Worm (Caenorhabditis elegans) whole organism, L4 larva: ENCODE data around the gene pqn-73.

Experiments
- D1046.2 ChIP-seq: fragments of 200-800 bp; sonication (Bioruptor generic); IDR thresholded peaks from 2 replicates; pipeline ENCODE4 v1.3.6; 2022; ENCODE audit warnings: missing genetic modification characterization, missing compliant biosample characterization
- F10B5.3 ChIP-seq: sonication (generic microtip); optimal IDR thresholded peaks from 2 replicates; lab custom pipeline; 2016; ENCODE audit warnings: mild to moderate bottlenecking, missing genetic modification characterization, missing compliant biosample characterization
- R02D3.7 ChIP-seq: fragments of 150-350 bp; sonication (generic microtip); optimal IDR thresholded peaks from 3 replicates; lab custom pipeline; 2014; ENCODE audit warnings: missing biosample characterization, missing genetic modification characterization
- T20F7.1 ChIP-seq: fragments of 200-800 bp; sonication (Bioruptor generic); optimal IDR thresholded peaks from 2 replicates; lab custom pipeline; 2018; ENCODE audit warnings: mild to moderate bottlenecking, missing genetic modification characterization, missing compliant biosample characterization
- ZK337.2 ChIP-seq: fragments of 200-800 bp; sonication (Bioruptor generic); IDR thresholded peaks from 2 replicates; pipeline ENCODE4 v1.3.6; 2022; ENCODE audit warnings: missing genetic modification reagents, missing genetic modification characterization, missing compliant biosample characterization
- arid-1 ChIP-seq: fragments of 200-800 bp; sonication (Bioruptor generic); conservative IDR thresholded peaks from 2 replicates; pipeline ENCODE4 v1.3.6; 2022; ENCODE audit warnings: missing genetic modification reagents, missing genetic modification characterization, missing compliant biosample characterization
- attf-4 ChIP-seq: sonication (generic microtip); optimal IDR thresholded peaks from 3 replicates; lab custom pipeline; 2017; ENCODE audit warnings: missing biosample characterization, missing genetic modification characterization
- ceh-32 ChIP-seq: sonication (generic microtip); optimal IDR thresholded peaks from 2 replicates; lab custom pipeline; 2016; ENCODE audit warnings: mild to moderate bottlenecking, missing genetic modification characterization, missing compliant biosample characterization; ENCODE audit not compliant: poor library complexity
- ceh-62 ChIP-seq: sonication (generic microtip); optimal IDR thresholded peaks from 2 replicates; lab custom pipeline; 2017; ENCODE audit warnings: missing biosample characterization, missing genetic modification characterization
- ceh-82 ChIP-seq: sonication (generic microtip); optimal IDR thresholded peaks from 2 replicates; lab custom pipeline; 2017; ENCODE audit warnings: missing biosample characterization, missing genetic modification characterization
- ctbp-1 ChIP-seq: fragments of 200-800 bp; sonication (Bioruptor generic); IDR thresholded peaks from 2 replicates; pipeline ENCODE4 v1.3.6; 2022; ENCODE audit warnings: missing genetic modification reagents, missing genetic modification characterization, missing compliant biosample characterization
- daf-19 ChIP-seq: fragments of 200-800 bp; sonication (Bioruptor generic); conservative IDR thresholded peaks from 2 replicates; pipeline ENCODE4 v1.3.6; 2022; ENCODE audit warnings: missing genetic modification characterization, missing compliant biosample characterization
- daf-8 ChIP-seq: fragments of 200-800 bp; sonication (Bioruptor generic); IDR thresholded peaks from 2 replicates; pipeline ENCODE4 v1.3.6; 2022; ENCODE audit warnings: missing genetic modification characterization, missing compliant biosample characterization
- dmd-6 ChIP-seq: fragments of 200-800 bp; sonication (Bioruptor generic); IDR thresholded peaks from 2 replicates; pipeline ENCODE4 v1.3.6; 2022; ENCODE audit warnings: missing genetic modification reagents, missing genetic modification characterization, missing compliant biosample characterization
- dmd-8 ChIP-seq: fragments of 200-800 bp; sonication (Bioruptor generic); IDR thresholded peaks from 2 replicates; pipeline ENCODE4 v1.3.6; 2022; ENCODE audit warnings: missing genetic modification characterization, missing compliant biosample characterization
- dpl-1 ChIP-seq: fragments of 150-350 bp; optimal IDR thresholded peaks from 2 replicates; lab custom pipeline; 2014; ENCODE audit warnings: missing biosample characterization, missing genetic modification reagents, missing genetic modification characterization
- duxl-1 ChIP-seq: sonication (generic microtip); optimal IDR thresholded peaks from 2 replicates; lab custom pipeline; 2016; ENCODE audit warnings: mild to moderate bottlenecking, missing genetic modification characterization, moderate library complexity, missing compliant biosample characterization; ENCODE audit not compliant: poor library complexity
- fkh-10 ChIP-seq: fragments of 150-350 bp; optimal IDR thresholded peaks from 2 replicates; lab custom pipeline; 2014; ENCODE audit warnings: missing biosample characterization, missing genetic modification reagents, missing genetic modification characterization
- hmg-1.1 ChIP-seq: fragments of 200-800 bp; sonication (Bioruptor generic); IDR thresholded peaks from 2 replicates; pipeline ENCODE4 v1.3.6; 2022; ENCODE audit warnings: missing genetic modification reagents, missing genetic modification characterization, missing compliant biosample characterization
- lim-7 ChIP-seq: fragments of 200-800 bp; sonication (Bioruptor generic); IDR thresholded peaks from 2 replicates; pipeline ENCODE4 v1.3.6; 2022; ENCODE audit warnings: missing genetic modification characterization, missing compliant biosample characterization
- lin-15B ChIP-seq: fragments of 150-350 bp; sonication (generic microtip); optimal IDR thresholded peaks from 3 replicates; lab custom pipeline; 2014; ENCODE audit warnings: missing biosample characterization, missing genetic modification characterization
- lin-29 ChIP-seq: fragments of 200-800 bp; sonication (Bioruptor generic); IDR thresholded peaks from 2 replicates; pipeline ENCODE4 v1.3.6; 2022; ENCODE audit warnings: missing genetic modification reagents, missing genetic modification characterization, missing compliant biosample characterization
- lin-38 ChIP-seq: fragments of 200-800 bp; sonication (Bioruptor generic); IDR thresholded peaks from 2 replicates; pipeline ENCODE4 v1.3.6; 2022; ENCODE audit warnings: missing genetic modification reagents, missing genetic modification characterization, missing compliant biosample characterization
- lir-3 ChIP-seq: sonication (generic microtip); optimal IDR thresholded peaks from 2 replicates; lab custom pipeline; 2016; ENCODE audit warnings: mild to moderate bottlenecking, missing genetic modification characterization, missing compliant biosample characterization
- lsy-2 ChIP-seq, 2 experiments: fragments of 150-350 bp in 1 of 2; sonication (generic microtip) in 1 of 2; optimal IDR thresholded peaks; 2 replicates each; lab custom pipeline; 2014 to 2017; ENCODE audit warnings: missing biosample characterization in 2 of 2, missing genetic modification characterization in 2 of 2
- madf-9 ChIP-seq: fragments of 200-800 bp; sonication (Bioruptor generic); conservative IDR thresholded peaks from 2 replicates; pipeline ENCODE4 v1.3.6; 2022; ENCODE audit warnings: missing genetic modification reagents, missing genetic modification characterization, missing compliant biosample characterization
- mdl-1 ChIP-seq, 2 experiments: fragments of 150-350 bp in 1 of 2; sonication (generic microtip) in 1 of 2; optimal IDR thresholded peaks; 2 replicates each; lab custom pipeline; 2014 to 2017; ENCODE audit warnings: missing biosample characterization in 2 of 2, missing genetic modification characterization in 2 of 2
- mep-1 ChIP-seq: fragments of 150-350 bp; sonication (generic microtip); optimal IDR thresholded peaks from 3 replicates; lab custom pipeline; 2014; ENCODE audit warnings: missing biosample characterization, missing genetic modification characterization
- mes-2 ChIP-seq: sonication (generic microtip); optimal IDR thresholded peaks from 2 replicates; lab custom pipeline; 2016; ENCODE audit warnings: missing genotype, mild to moderate bottlenecking, missing genetic modification characterization, missing compliant biosample characterization; ENCODE audit not compliant: poor library complexity, severe bottlenecking
- nhr-10 ChIP-seq: fragments of 150-350 bp; optimal IDR thresholded peaks from 2 replicates; lab custom pipeline; 2014; ENCODE audit warnings: missing biosample characterization, missing genetic modification characterization
- nhr-11 ChIP-seq: fragments of 150-350 bp; optimal IDR thresholded peaks from 2 replicates; lab custom pipeline; 2014; ENCODE audit warnings: missing biosample characterization, missing genetic modification characterization
- nhr-111 ChIP-seq: fragments of 200-800 bp; sonication (Bioruptor generic); optimal IDR thresholded peaks from 2 replicates; lab custom pipeline; 2018; ENCODE audit warnings: mild to moderate bottlenecking, missing genetic modification characterization, missing compliant biosample characterization
- nhr-237 ChIP-seq: sonication (generic microtip); optimal IDR thresholded peaks from 2 replicates; lab custom pipeline; 2017; ENCODE audit warnings: missing biosample characterization, missing genetic modification characterization
- nhr-42 ChIP-seq: fragments of 200-800 bp; sonication (Bioruptor generic); IDR thresholded peaks from 2 replicates; pipeline ENCODE4 v1.3.6; 2022; ENCODE audit warnings: missing genetic modification characterization, missing compliant biosample characterization
- nhr-6 ChIP-seq: fragments of 150-350 bp; optimal IDR thresholded peaks from 2 replicates; lab custom pipeline; 2014; ENCODE audit warnings: missing biosample characterization, missing genetic modification characterization
- pqm-1 ChIP-seq: sonication (generic microtip); optimal IDR thresholded peaks from 2 replicates; lab custom pipeline; 2017; ENCODE audit warnings: missing biosample characterization, missing genetic modification characterization
- rbr-2 ChIP-seq: sonication (generic microtip); optimal IDR thresholded peaks from 2 replicates; lab custom pipeline; 2016; ENCODE audit warnings: missing genotype, missing genetic modification characterization, missing compliant biosample characterization
- snpc-1.2 ChIP-seq: fragments of 200-800 bp; sonication (Bioruptor generic); IDR thresholded peaks from 2 replicates; pipeline ENCODE4 v1.3.6; 2022; ENCODE audit warnings: missing genetic modification reagents, missing genetic modification characterization, missing compliant biosample characterization
- snpc-4 ChIP-seq: fragments of 150-350 bp; optimal IDR thresholded peaks from 2 replicates; lab custom pipeline; 2014; ENCODE audit warnings: missing biosample characterization, missing genetic modification characterization
- unc-130 ChIP-seq: sonication (generic microtip); optimal IDR thresholded peaks from 2 replicates; lab custom pipeline; 2016; ENCODE audit warnings: missing genetic modification reagents, missing genetic modification characterization, missing compliant biosample characterization
- unc-39 ChIP-seq: sonication (generic microtip); optimal IDR thresholded peaks from 2 replicates; lab custom pipeline; 2017; ENCODE audit warnings: missing biosample characterization, missing genetic modification characterization
- unc-62 ChIP-seq, 3 experiments: fragments of 150-350 bp in 1 of 3; sonication (generic microtip); optimal IDR thresholded peaks in 2 of 3; peaks in 1 of 3; 1 replicate in 1 of 3; 2 replicates in 2 of 3; lab custom pipeline; 2014 to 2017; ENCODE audit warnings: missing biosample characterization in 3 of 3, missing genetic modification characterization in 3 of 3, missing genetic modification reagents in 3 of 3, missing genotype in 1 of 3
- vab-7 ChIP-seq: fragments of 200-800 bp; sonication (Bioruptor generic); IDR thresholded peaks from 2 replicates; pipeline ENCODE4 v1.3.6; 2022; ENCODE audit warnings: missing genetic modification reagents, missing genetic modification characterization, missing compliant biosample characterization
- zfp-2 ChIP-seq: sonication (generic microtip); optimal IDR thresholded peaks from 2 replicates; lab custom pipeline; 2016; ENCODE audit warnings: mild to moderate bottlenecking, missing genetic modification characterization, missing compliant biosample characterization
- zfp-3 ChIP-seq: fragments of 200-800 bp; sonication (Bioruptor generic); conservative IDR thresholded peaks from 2 replicates; pipeline ENCODE4 v1.3.6; 2022; ENCODE audit warnings: missing genetic modification reagents, missing genetic modification characterization, missing compliant biosample characterization
- zip-11 ChIP-seq: fragments of 200-800 bp; sonication (Bioruptor generic); IDR thresholded peaks from 2 replicates; pipeline ENCODE4 v1.3.6; 2022; ENCODE audit warnings: missing genetic modification characterization, missing compliant biosample characterization

The pqn-73 gene

DNA sequence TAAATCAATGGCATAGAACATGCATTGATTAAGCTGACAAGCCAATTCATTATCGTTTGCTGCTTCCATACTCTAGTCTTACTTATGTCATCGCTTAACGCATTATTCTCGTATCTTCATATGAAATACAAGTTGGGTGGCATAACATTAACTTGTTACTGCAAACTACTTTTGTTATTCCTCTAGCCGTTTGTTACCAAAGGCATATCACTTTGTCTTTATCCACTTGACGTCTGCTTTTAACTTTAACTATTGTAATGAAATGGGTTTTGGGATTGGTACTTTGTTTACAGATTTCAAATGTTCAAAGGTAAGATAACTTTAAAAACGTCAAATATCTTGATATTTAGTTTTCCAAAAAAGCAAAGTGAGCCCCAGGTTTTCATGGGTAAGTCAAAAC lies 4.5 kb upstream of the pqn-73 start, which contains the start of gene W01C9.2:
TSS of gene W01C9.2 (plus strand) at position 301 of the 400 bp plus-strand sequence.
- no peak for TF ChIP-seq vab-7 (GFP tag; lab: Robert Waterston, UW)
- no peak for TF ChIP-seq unc-39
- no peak for TF ChIP-seq ctbp-1
- TF ChIP-seq unc-62 (GFP tag; optimal IDR thresholded peaks at IDR 0.05 in 1 of 2; lab: Kevin White, UChicago), result peak in 1 of 2 experiments; percentile 75
- TF ChIP-seq unc-62 (tag; optimal IDR thresholded peaks at IDR 0.05; lab: Kevin White, UChicago), result no peak
- TF ChIP-seq attf-4 (tag; lab: Kevin White, UChicago), result no peak
- no peak for TF ChIP-seq nhr-11 (tag; lab: Kevin White, UChicago)

DNA sequence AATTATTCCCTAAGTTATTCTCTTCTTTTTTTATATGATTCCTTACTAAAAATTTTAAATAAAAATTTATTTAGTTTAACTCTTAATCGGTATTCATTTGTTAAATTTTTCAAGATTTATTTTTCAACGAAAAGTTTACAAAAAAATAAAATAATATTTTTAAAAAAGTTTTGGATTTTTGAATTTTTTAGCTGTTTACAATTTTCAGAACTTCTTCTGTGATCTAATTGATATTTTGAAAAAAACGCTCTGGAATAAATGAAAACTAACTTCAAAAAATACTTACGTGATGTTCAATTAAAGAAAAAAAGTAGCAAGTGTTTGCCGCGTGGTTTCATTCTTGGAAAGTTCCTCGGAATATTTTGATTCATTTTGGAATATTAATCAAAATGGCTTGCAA lies 4.8 kb downstream of the pqn-73 start, which contains the start of gene decr-1.2:
TSS of gene decr-1.2 (plus strand) at position 301 of the 400 bp plus-strand sequence.
- no peak for TF ChIP-seq dpl-1 (GFP tag; lab: Kevin White, UChicago)
- TF ChIP-seq mep-1 (tag; lab: Kevin White, UChicago), result no peak

DNA sequence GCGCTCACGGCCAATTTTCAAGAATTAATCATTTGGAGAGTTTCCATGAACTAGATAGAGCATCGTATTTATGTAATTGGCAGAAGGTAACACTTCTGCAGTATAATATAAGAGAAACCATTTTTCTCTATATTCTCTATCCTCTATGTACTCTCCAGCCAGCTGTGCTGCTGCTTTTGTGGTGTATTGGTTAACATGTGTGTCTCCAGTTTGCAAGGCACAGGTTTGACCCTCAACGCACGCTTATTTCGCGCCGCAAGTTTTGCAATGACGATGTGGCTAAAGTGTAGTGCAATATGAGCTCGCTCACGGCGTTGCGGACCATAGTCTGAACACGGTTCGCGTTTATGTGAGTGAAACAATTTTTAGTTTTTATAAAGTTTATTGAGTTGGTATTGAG lies 6.5 kb downstream of the pqn-73 start:
- no peak for TF ChIP-seq unc-62 (GFP tag; optimal IDR thresholded peaks at IDR 0.05 in 1 of 2; lab: Kevin White, UChicago)
- no peak for TF ChIP-seq unc-62 (tag; optimal IDR thresholded peaks at IDR 0.05; lab: Kevin White, UChicago)
- no peak for TF ChIP-seq mep-1 (tag; lab: Kevin White, UChicago)
- TF ChIP-seq dmd-8 (GFP tag; lab: Robert Waterston, UW), result no peak; the same call in none of the 2 replicates
- peak; percentile 69 for TF ChIP-seq T20F7.1 (GFP tag; lab: Kevin White, UChicago)
- peak; percentile 81 for TF ChIP-seq duxl-1 (tag; lab: Kevin White, UChicago)
- TF ChIP-seq dpl-1 (GFP tag; lab: Kevin White, UChicago), result peak; percentile 41
- peak; percentile 7 for TF ChIP-seq R02D3.7 (tag; lab: Kevin White, UChicago)
- TF ChIP-seq ceh-62 (tag; lab: Kevin White, UChicago), result no peak
- TF ChIP-seq lim-7 (GFP tag; lab: Robert Waterston, UW), result peak; percentile 98
- TF ChIP-seq nhr-10, result no peak
- peak; percentile 89 for TF ChIP-seq nhr-111 (GFP tag; lab: Kevin White, UChicago)
- peak in 1 of 2 experiments; percentile 52 for TF ChIP-seq mdl-1 (tag; optimal IDR thresholded peaks at IDR 0.05; lab: Kevin White, UChicago)
- TF ChIP-seq hmg-1.1 (GFP tag; lab: Robert Waterston, UW), result no peak; the same call in none of the 2 replicates
- no peak for TF ChIP-seq fkh-10 (GFP tag; lab: Kevin White, UChicago)
- peak; percentile 63 for TF ChIP-seq zfp-2
- TF ChIP-seq lsy-2 (tag; optimal IDR thresholded peaks at IDR 0.05; lab: Kevin White, UChicago), result no peak
- TF ChIP-seq ZK337.2 (GFP tag; lab: Robert Waterston, UW), result peak; percentile 79; the same call in 1 of the 2 replicates
- TF ChIP-seq rbr-2 (tag; lab: Kevin White, UChicago), result peak; percentile 59
- TF ChIP-seq ceh-82 (tag; lab: Kevin White, UChicago), result no peak
- peak; percentile 32 for TF ChIP-seq nhr-11 (tag; lab: Kevin White, UChicago)
- peak; percentile 84 for TF ChIP-seq nhr-6
- TF ChIP-seq lin-38 (GFP tag; lab: Robert Waterston, UW), result no peak; the same call in 1 of the 2 replicates
- TF ChIP-seq lir-3 (tag; lab: Kevin White, UChicago), result peak; percentile 53
- TF ChIP-seq zfp-3 (GFP tag; lab: Robert Waterston, UW), result peak; percentile 72
- TF ChIP-seq madf-9, result peak; percentile 72
- no peak for TF ChIP-seq nhr-237
- peak; percentile 6 for TF ChIP-seq pqm-1 (tag; lab: Kevin White, UChicago)
- peak; percentile 83 for TF ChIP-seq zip-11 (GFP tag; lab: Robert Waterston, UW)
- no peak for TF ChIP-seq mes-2 (tag; lab: Kevin White, UChicago)
- no peak for TF ChIP-seq lin-15B (tag; lab: Kevin White, UChicago)
- TF ChIP-seq ceh-32 (tag; lab: Kevin White, UChicago), result no peak
- no peak for TF ChIP-seq F10B5.3
- no peak for TF ChIP-seq snpc-4 (tag; lab: Kevin White, UChicago)
- 0 out of 2 replicates have a peak, but pooled peaks have one; percentile 29 for TF ChIP-seq lin-29 (GFP tag; lab: Robert Waterston, UW)
- TF ChIP-seq dmd-6 (GFP tag; lab: Robert Waterston, UW), result no peak
- TF ChIP-seq unc-130 (GFP tag; lab: Kevin White, UChicago), result peak; percentile 47
- TF ChIP-seq D1046.2, result no peak
- TF ChIP-seq attf-4 (tag; lab: Kevin White, UChicago), result no peak
- TF ChIP-seq arid-1, result peak; percentile 91
- no peak for TF ChIP-seq daf-8 (GFP tag; lab: Robert Waterston, UW)
- TF ChIP-seq snpc-1.2 (GFP tag; lab: Robert Waterston, UW), result no peak; the same call in 1 of the 2 replicates
- peak; percentile 84 for TF ChIP-seq daf-19 (GFP tag; lab: Robert Waterston, UW)
- peak; percentile 88 for TF ChIP-seq nhr-42 (GFP tag; lab: Robert Waterston, UW)
